Fruit fly (Drosophila melanogaster) whole organism, embryonic: ENCODE results near the gene Cul3.

Experiments
- Abd-B ChIP-seq: fragments of 200-800 bp; sonication (Bioruptor generic); optimal IDR thresholded peaks from 2 replicates; lab custom pipeline; 2018; ENCODE audit warnings: missing biosample characterization, mild to moderate bottlenecking, missing genetic modification characterization, moderate library complexity
- Ada2b ChIP-seq: fragments of 200-800 bp; sonication (Bioruptor generic); IDR thresholded peaks from 2 replicates; pipeline ENCODE4 v1.3.6; 2022; ENCODE audit warnings: missing biosample characterization, missing genetic modification characterization
- Asciz ChIP-seq: fragments of 200-800 bp; sonication (Bioruptor generic); optimal IDR thresholded peaks from 2 replicates; lab custom pipeline; 2017; ENCODE audit warnings: missing biosample characterization, mild to moderate bottlenecking, missing genetic modification characterization, missing genetic modification reagents
- B-H1 ChIP-seq: fragments of 200-800 bp; sonication (Bioruptor generic); IDR thresholded peaks from 3 replicates; pipeline ENCODE4 v1.3.6; 2022; ENCODE audit warnings: missing biosample characterization, missing genetic modification characterization
- CG10147 ChIP-seq: fragments of 200-800 bp; sonication (Bioruptor generic); optimal IDR thresholded peaks from 2 replicates; lab custom pipeline; 2019; ENCODE audit warnings: missing biosample characterization, mild to moderate bottlenecking, missing genetic modification characterization, moderate library complexity
- CG11504 ChIP-seq: fragments of 200-800 bp; sonication (Bioruptor generic); optimal IDR thresholded peaks from 3 replicates; lab custom pipeline; 2019; ENCODE audit warnings: missing biosample characterization, mild to moderate bottlenecking, missing genetic modification characterization, moderate library complexity
- CG14014 ChIP-seq: fragments of 200-800 bp; sonication (Bioruptor generic); IDR thresholded peaks from 2 replicates; pipeline ENCODE4 v1.3.6; 2022; ENCODE audit warnings: missing biosample characterization, missing genetic modification characterization
- CG1603 ChIP-seq: fragments of 200-800 bp; sonication (Bioruptor generic); optimal IDR thresholded peaks from 2 replicates; lab custom pipeline; 2019; ENCODE audit warnings: missing biosample characterization, mild to moderate bottlenecking, missing genetic modification characterization, moderate library complexity
- CG17186 ChIP-seq: fragments of 200-800 bp; sonication (Bioruptor generic); optimal IDR thresholded peaks from 3 replicates; lab custom pipeline; 2017; ENCODE audit warnings: missing biosample characterization, missing genetic modification reagents, missing genetic modification characterization
- CG17568 ChIP-seq: fragments of 200-800 bp; sonication (Bioruptor generic); optimal IDR thresholded peaks from 2 replicates; lab custom pipeline; 2018; ENCODE audit warnings: missing biosample characterization, mild to moderate bottlenecking, missing genetic modification characterization, moderate library complexity
- CG2120 ChIP-seq: fragments of 200-800 bp; sonication (Bioruptor generic); optimal IDR thresholded peaks from 3 replicates; lab custom pipeline; 2016; ENCODE audit warnings: missing biosample characterization, missing genetic modification characterization
- CG30020 ChIP-seq: fragments of 200-800 bp; optimal IDR thresholded peaks from 2 replicates; lab custom pipeline; 2019; ENCODE audit warnings: missing biosample characterization, mild to moderate bottlenecking, missing genetic modification characterization, moderate library complexity
- CG30431 ChIP-seq: fragments of 200-800 bp; sonication (Bioruptor generic); optimal IDR thresholded peaks from 2 replicates; lab custom pipeline; 2017; ENCODE audit warnings: missing biosample characterization, missing genetic modification characterization
- CG42726 ChIP-seq: fragments of 200-800 bp; sonication (Bioruptor generic); IDR thresholded peaks from 2 replicates; pipeline ENCODE4 v1.3.6; 2022; ENCODE audit warnings: missing biosample characterization, missing genetic modification characterization; ENCODE audit not compliant: partially characterized antibody
- CG4707 ChIP-seq: fragments of 200-800 bp; sonication (Bioruptor generic); optimal IDR thresholded peaks from 2 replicates; lab custom pipeline; 2018; ENCODE audit warnings: missing biosample characterization, mild to moderate bottlenecking, missing genetic modification characterization, moderate library complexity
- CG5245 ChIP-seq: fragments of 200-800 bp; sonication (Bioruptor generic); optimal IDR thresholded peaks from 3 replicates; lab custom pipeline; 2016; ENCODE audit warnings: missing biosample characterization, missing genetic modification characterization
- CG6272 ChIP-seq: fragments of 200-800 bp; sonication (Bioruptor generic); IDR thresholded peaks from 2 replicates; pipeline ENCODE4 v1.3.6; 2022; ENCODE audit warnings: missing biosample characterization, missing genetic modification characterization
- CG6791 ChIP-seq: fragments of 200-800 bp; sonication (Bioruptor generic); IDR thresholded peaks from 3 replicates; pipeline ENCODE4 v1.3.6; 2022; ENCODE audit warnings: missing biosample characterization, missing genetic modification characterization; ENCODE audit not compliant: partially characterized antibody
- CG6854 ChIP-seq: fragments of 200-800 bp; sonication (Bioruptor generic); optimal IDR thresholded peaks from 3 replicates; lab custom pipeline; 2017; ENCODE audit warnings: missing biosample characterization, mild to moderate bottlenecking, missing genetic modification characterization
- CG7928 ChIP-seq: fragments of 200-800 bp; sonication (Bioruptor generic); optimal IDR thresholded peaks from 2 replicates; lab custom pipeline; 2017; ENCODE audit warnings: missing biosample characterization, mild to moderate bottlenecking, missing genetic modification characterization
- CG8944 ChIP-seq: fragments of 200-800 bp; sonication (Bioruptor generic); optimal IDR thresholded peaks from 3 replicates; lab custom pipeline; 2016; ENCODE audit warnings: missing biosample characterization, missing genetic modification characterization
- D19A ChIP-seq: fragments of 200-800 bp; optimal IDR thresholded peaks from 3 replicates; lab custom pipeline; 2019; ENCODE audit warnings: missing biosample characterization, mild to moderate bottlenecking, missing genetic modification characterization, moderate library complexity
- Dbx ChIP-seq: fragments of 200-800 bp; sonication (Bioruptor generic); IDR thresholded peaks from 3 replicates; pipeline ENCODE4 v1.3.6; 2022; ENCODE audit warnings: missing biosample characterization, missing genetic modification characterization
- Dek ChIP-seq: fragments of 200-800 bp; sonication (Bioruptor generic); optimal IDR thresholded peaks from 3 replicates; lab custom pipeline; 2019; ENCODE audit warnings: missing biosample characterization, mild to moderate bottlenecking, missing genetic modification characterization, moderate library complexity
- Dip3 ChIP-seq: fragments of 200-800 bp; sonication (Bioruptor generic); optimal IDR thresholded peaks from 3 replicates; lab custom pipeline; 2016; ENCODE audit warnings: missing biosample characterization, missing genetic modification characterization
- Ets65A ChIP-seq: fragments of 200-800 bp; sonication (Bioruptor generic); peaks from one replicate; lab custom pipeline; 2016; ENCODE audit warnings: missing biosample characterization, missing genetic modification characterization
- HLH54F ChIP-seq: fragments of 200-800 bp; sonication (Bioruptor generic); optimal IDR thresholded peaks from 3 replicates; lab custom pipeline; 2016; ENCODE audit warnings: missing biosample characterization, missing genetic modification characterization
- Med ChIP-seq: fragments of 200-800 bp; sonication (Bioruptor generic); peaks from one replicate; lab custom pipeline; 2016; ENCODE audit warnings: missing biosample characterization, missing genetic modification characterization, mild to moderate bottlenecking, inconsistent platforms, moderate library complexity
- Mrtf ChIP-seq: fragments of 200-800 bp; sonication (Bioruptor generic); IDR thresholded peaks from 3 replicates; pipeline ENCODE4 v1.3.6; 2022; ENCODE audit warnings: missing biosample characterization, missing genetic modification characterization
- Neu2 ChIP-seq: fragments of 200-800 bp; sonication (Bioruptor generic); optimal IDR thresholded peaks from 3 replicates; lab custom pipeline; 2016; ENCODE audit warnings: missing biosample characterization, missing genetic modification characterization, borderline replicate concordance
- Pdp1 ChIP-seq, 2 experiments: fragments of 200-800 bp; sonication (Bioruptor generic); optimal IDR thresholded peaks; 3 replicates each; lab custom pipeline; 2016; ENCODE audit warnings: missing biosample characterization in 2 of 2, missing genetic modification characterization in 2 of 2, mild to moderate bottlenecking in 1 of 2, moderate library complexity in 1 of 2
- Usf ChIP-seq: fragments of 200-800 bp; sonication (Bioruptor generic); optimal IDR thresholded peaks from 2 replicates; lab custom pipeline; 2017; ENCODE audit warnings: missing genotype, missing biosample characterization, missing genetic modification characterization
- Xbp1 ChIP-seq: fragments of 200-800 bp; sonication (Bioruptor generic); optimal IDR thresholded peaks from 3 replicates; lab custom pipeline; 2016; ENCODE audit warnings: missing biosample characterization, mild to moderate bottlenecking, missing genetic modification characterization
- Xrp1 ChIP-seq: fragments of 200-800 bp; sonication (Bioruptor generic); IDR thresholded peaks from 2 replicates; pipeline ENCODE4 v1.3.6; 2022; ENCODE audit warnings: missing biosample characterization, missing genetic modification characterization
- cad ChIP-seq: fragments of >200 bp; optimal IDR thresholded peaks from 2 replicates; lab custom pipeline; 2017; ENCODE audit warnings: missing biosample characterization, missing genetic modification characterization
- dan ChIP-seq: fragments of 200-800 bp; sonication (Bioruptor generic); IDR thresholded peaks from 2 replicates; pipeline ENCODE4 v1.3.6; 2022; ENCODE audit warnings: missing biosample characterization, missing genetic modification characterization
- dm ChIP-seq: fragments of 200-800 bp; sonication (Bioruptor generic); optimal IDR thresholded peaks from 3 replicates; lab custom pipeline; 2016; ENCODE audit warnings: missing biosample characterization, missing genetic modification characterization
- dmrt99B ChIP-seq: fragments of 200-800 bp; sonication (Bioruptor generic); optimal IDR thresholded peaks from 2 replicates; lab custom pipeline; 2018; ENCODE audit warnings: missing biosample characterization, mild to moderate bottlenecking, missing genetic modification characterization, moderate library complexity
- dysf ChIP-seq: fragments of 200-800 bp; sonication (Bioruptor generic); IDR thresholded peaks from 3 replicates; pipeline ENCODE4 v1.3.6; 2022; ENCODE audit warnings: missing biosample characterization, missing genetic modification characterization
- fd96Cb ChIP-seq: fragments of 200-800 bp; sonication (Bioruptor generic); optimal IDR thresholded peaks from 2 replicates; lab custom pipeline; 2018; ENCODE audit warnings: missing biosample characterization, mild to moderate bottlenecking, missing genetic modification characterization, moderate library complexity
- gem ChIP-seq: fragments of 200-800 bp; sonication (Bioruptor generic); optimal IDR thresholded peaks from 2 replicates; lab custom pipeline; 2019; ENCODE audit warnings: missing biosample characterization, mild to moderate bottlenecking, missing genetic modification characterization, moderate library complexity
- grau ChIP-seq: fragments of 200-800 bp; optimal IDR thresholded peaks from 3 replicates; lab custom pipeline; 2019; ENCODE audit warnings: missing biosample characterization, mild to moderate bottlenecking, missing genetic modification characterization, moderate library complexity
- luna ChIP-seq: fragments of 200-800 bp; sonication (Bioruptor generic); optimal IDR thresholded peaks from 2 replicates; lab custom pipeline; 2016; ENCODE audit warnings: missing biosample characterization, missing genetic modification characterization
- mam ChIP-seq: fragments of 200-800 bp; sonication (Bioruptor generic); optimal IDR thresholded peaks from 3 replicates; lab custom pipeline; 2016; ENCODE audit warnings: missing biosample characterization, missing genetic modification characterization
- pan ChIP-seq, 4 experiments: fragments of >200 bp in 3 of 4; fragments of 200-800 bp in 1 of 4; sonication (Bioruptor generic) in 1 of 4; optimal IDR thresholded peaks in 3 of 4; IDR thresholded peaks in 1 of 4; 2 replicates each; pipeline versions ENCODE4 v1.3.6 to Lab custom; 2017 to 2022; ENCODE audit warnings: missing biosample characterization in 2 of 4, missing genetic modification characterization in 2 of 4, mixed read lengths in 1 of 4
- row ChIP-seq: fragments of 200-800 bp; sonication (Bioruptor generic); IDR thresholded peaks from 3 replicates; pipeline ENCODE4 v1.3.6; 2022; ENCODE audit warnings: missing biosample characterization, missing genetic modification characterization
- sens ChIP-seq: fragments of 200-800 bp; sonication (Bioruptor generic); peaks from one replicate; lab custom pipeline; 2016; ENCODE audit warnings: missing biosample characterization, missing genetic modification characterization
- sisA ChIP-seq: fragments of 200-800 bp; sonication (Bioruptor generic); IDR thresholded peaks from 2 replicates; pipeline ENCODE4 v1.3.6; 2022; ENCODE audit warnings: missing biosample characterization, missing genetic modification characterization
- sqz ChIP-seq: fragments of 200-800 bp; sonication (Bioruptor generic); optimal IDR thresholded peaks from 3 replicates; lab custom pipeline; 2018; ENCODE audit warnings: missing biosample characterization, mild to moderate bottlenecking, missing genetic modification characterization
- wek ChIP-seq: fragments of 200-800 bp; sonication (Bioruptor generic); optimal IDR thresholded peaks from 3 replicates; lab custom pipeline; 2018; ENCODE audit warnings: missing biosample characterization, mild to moderate bottlenecking, missing genetic modification characterization, moderate library complexity
- zfh2 ChIP-seq: fragments of 200-800 bp; sonication (Bioruptor generic); optimal IDR thresholded peaks from 2 replicates; lab custom pipeline; 2016; ENCODE audit warnings: missing biosample characterization, missing genetic modification characterization

The Cul3 gene

dm6 chr2L:15254229-15254861 lies 17.5 kb downstream of the Cul3 start (continued):
- peak; percentile 77; the same call in 2 of the 3 replicates for TF ChIP-seq dysf
- no peak for TF ChIP-seq CG14014
- TF ChIP-seq CG42726, result no peak
- peak; percentile 41 for TF ChIP-seq Xbp1
- TF ChIP-seq CG6854 (GFP tag; lab: Kevin White, UChicago), result no peak
- no peak for TF ChIP-seq Mrtf
- no peak for TF ChIP-seq CG4707 (GFP tag; lab: Kevin White, UChicago)
- TF ChIP-seq Dip3, result peak; percentile 2
- no peak for TF ChIP-seq CG8944 (GFP tag; lab: Kevin White, UChicago)
- TF ChIP-seq wek, result no peak
- no peak for TF ChIP-seq Dbx (GFP tag; lab: Robert Waterston, UW)
- TF ChIP-seq Asciz (GFP tag; lab: Kevin White, UChicago), result peak; percentile 37
- no peak for TF ChIP-seq CG6791 (GFP tag; lab: Robert Waterston, UW)
- peak; percentile 13; the same call in 1 of the 2 replicates for TF ChIP-seq sisA
- peak; percentile 3 for TF ChIP-seq Dek (tag; lab: Kevin White, UChicago)
- no peak for TF ChIP-seq CG10147
- no peak for TF ChIP-seq pan (optimal IDR thresholded peaks at IDR 0.05; lab: Kevin White, UChicago)
- TF ChIP-seq pan (GFP tag; optimal IDR thresholded peaks at IDR 0.05 in 1 of 2, IDR thresholded peaks at IDR 0.05 in 1 of 2), result peak in 1 of 2 experiments; percentile 64
- no peak for TF ChIP-seq dm (GFP tag; lab: Kevin White, UChicago)
- no peak for TF ChIP-seq CG30020
- TF ChIP-seq Usf (GFP tag; lab: Kevin White, UChicago), result no peak
- TF ChIP-seq cad (GFP tag; lab: Kevin White, UChicago), result no peak
- TF ChIP-seq CG7928, result no peak
- TF ChIP-seq Neu2 (GFP tag; lab: Kevin White, UChicago), result no peak
- peak; percentile 76 for TF ChIP-seq gem (tag; lab: Kevin White, UChicago)
- TF ChIP-seq HLH54F (GFP tag; lab: Kevin White, UChicago), result no peak
- TF ChIP-seq B-H1, result peak; percentile 39; the same call in 1 of the 3 replicates
- TF ChIP-seq CG17186 (GFP tag; lab: Kevin White, UChicago), result no peak
- TF ChIP-seq Ada2b, result peak; percentile 55; the same call in 1 of the 2 replicates
- TF ChIP-seq CG17568, result no peak
- TF ChIP-seq zfh2 (GFP tag; lab: Kevin White, UChicago), result peak; percentile 15
- TF ChIP-seq CG6272 (GFP tag; lab: Robert Waterston, UW), result no peak
- no peak for TF ChIP-seq luna (GFP tag; lab: Kevin White, UChicago)

dm6 chr2L:15249682-15250081 lies 22.1 kb downstream of the Cul3 start:
- TF ChIP-seq row (peak; percentile 43; the same call in 2 of the 3 replicates), CG1603 (tag; lab: Kevin White, UChicago) (peak; percentile 33), fd96Cb (peak; percentile 26), CG2120 (GFP tag; lab: Kevin White, UChicago) (peak; percentile 7), dan (GFP tag; lab: Robert Waterston, UW) (no peak), CG11504 (tag; lab: Kevin White, UChicago) (peak; percentile 55), grau (no peak), CG6272 (GFP tag; lab: Robert Waterston, UW) (no peak), Med (GFP tag; lab: Kevin White, UChicago) (peak; percentile 77), Abd-B (GFP tag; lab: Kevin White, UChicago) (peak; percentile 20), Pdp1 (GFP tag; optimal IDR thresholded peaks at IDR 0.05; lab: Kevin White, UChicago) (peak in 1 of 2 experiments; percentile 32), CG30431 (GFP tag; lab: Kevin White, UChicago) (peak; percentile 22), Xrp1 (GFP tag; lab: Robert Waterston, UW) (peak; percentile 32; the same call in 1 of the 2 replicates), D19A (tag; lab: Kevin White, UChicago) (peak; percentile 15), gem (tag; lab: Kevin White, UChicago) (peak; percentile 26), mam (GFP tag; lab: Kevin White, UChicago) (peak; percentile 4), B-H1 (no peak), Ets65A (GFP tag; lab: Kevin White, UChicago) (peak; percentile 52), dmrt99B (tag; lab: Kevin White, UChicago) (peak; percentile 13), sqz (GFP tag; lab: Kevin White, UChicago) (no peak), sens (GFP tag; lab: Kevin White, UChicago) (peak; percentile 82), CG5245 (GFP tag; lab: Kevin White, UChicago) (no peak)
